Worm (Caenorhabditis elegans) whole organism, L1 larva: ENCODE data around the gene sru-31.
A peak's percentile ranks its signal among the peaks of the same experiment; 100 is the strongest.

ENCODE experiments used
- C04F5.9 ChIP-seq: sonication (generic microtip); optimal IDR thresholded peaks from 2 replicates; lab custom pipeline; 2016; ENCODE audit warnings: missing genetic modification characterization, missing compliant biosample characterization
- C16A3.4 ChIP-seq: fragments of 150-350 bp; optimal IDR thresholded peaks from 2 replicates; lab custom pipeline; 2014; ENCODE audit warnings: missing biosample characterization, missing genetic modification characterization
- alr-1 ChIP-seq: fragments of 200-800 bp; sonication (Bioruptor generic); optimal IDR thresholded peaks from 2 replicates; lab custom pipeline; 2018; ENCODE audit warnings: borderline replicate concordance, mild to moderate bottlenecking, missing genetic modification characterization, missing compliant biosample characterization
- ceh-90 ChIP-seq: sonication (generic microtip); optimal IDR thresholded peaks from 2 replicates; lab custom pipeline; 2016; ENCODE audit warnings: missing genetic modification characterization, missing compliant biosample characterization
- ces-1 ChIP-seq: fragments of 150-350 bp; optimal IDR thresholded peaks from 2 replicates; lab custom pipeline; 2014; ENCODE audit warnings: missing biosample characterization, missing genetic modification reagents, missing genetic modification characterization
- efl-1 ChIP-seq, 4 experiments: fragments of 150-350 bp; optimal IDR thresholded peaks in 3 of 4; peaks in 1 of 4; 1 replicate in 1 of 4; 2 replicates in 3 of 4; lab custom pipeline; 2014; ENCODE audit warnings: missing biosample characterization in 2 of 4, missing genetic modification characterization in 2 of 4, missing genetic modification reagents in 2 of 4
- efl-3 ChIP-seq: fragments of 200-800 bp; sonication (Bioruptor generic); optimal IDR thresholded peaks from 2 replicates; lab custom pipeline; 2018; ENCODE audit warnings: mild to moderate bottlenecking, missing genetic modification characterization, missing compliant biosample characterization
- elt-2 ChIP-seq: sonication (generic microtip); optimal IDR thresholded peaks from 2 replicates; lab custom pipeline; 2016; ENCODE audit warnings: missing genetic modification characterization, mild to moderate bottlenecking, inconsistent platforms, missing compliant biosample characterization, missing genetic modification reagents
- ets-5 ChIP-seq: fragments of 200-800 bp; sonication (Bioruptor generic); IDR thresholded peaks from 2 replicates; pipeline ENCODE4 v1.3.6; 2022; ENCODE audit warnings: missing genetic modification characterization, missing compliant biosample characterization
- fkh-10 ChIP-seq: sonication (generic microtip); optimal IDR thresholded peaks from 2 replicates; lab custom pipeline; 2017; ENCODE audit warnings: missing biosample characterization, missing genetic modification reagents, missing genetic modification characterization
- fos-1 ChIP-seq: fragments of 150-350 bp; optimal IDR thresholded peaks from 2 replicates; lab custom pipeline; 2014; ENCODE audit warnings: missing biosample characterization, missing genetic modification characterization
- grh-1 ChIP-seq: fragments of 200-800 bp; sonication (Bioruptor generic); IDR thresholded peaks from 2 replicates; pipeline ENCODE4 v1.3.6; 2022; ENCODE audit warnings: missing genetic modification reagents, missing genetic modification characterization, missing compliant biosample characterization
- hlh-17 ChIP-seq: fragments of 200-800 bp; sonication (Bioruptor generic); optimal IDR thresholded peaks from 2 replicates; lab custom pipeline; 2018; ENCODE audit warnings: missing genetic modification characterization, mild to moderate bottlenecking, missing compliant biosample characterization, moderate library complexity, borderline replicate concordance
- lin-13 ChIP-seq: fragments of 150-350 bp; optimal IDR thresholded peaks from 2 replicates; lab custom pipeline; 2014; ENCODE audit warnings: missing biosample characterization, missing genetic modification reagents, missing genetic modification characterization
- lin-14 ChIP-seq: fragments of 200-800 bp; sonication (Bioruptor generic); optimal IDR thresholded peaks from 2 replicates; lab custom pipeline; 2018; ENCODE audit warnings: mild to moderate bottlenecking, missing genetic modification characterization, moderate library complexity, missing compliant biosample characterization
- lin-39 ChIP-seq: fragments of 150-350 bp; optimal IDR thresholded peaks from 2 replicates; lab custom pipeline; 2014; ENCODE audit warnings: missing biosample characterization, missing genetic modification reagents, missing genetic modification characterization
- lsy-2 ChIP-seq, 2 experiments: fragments of 150-350 bp; optimal IDR thresholded peaks; 2 replicates each; lab custom pipeline; 2014; ENCODE audit warnings: missing biosample characterization in 2 of 2, missing genetic modification characterization in 2 of 2
- mab-9 ChIP-seq: fragments of 200-800 bp; sonication (Bioruptor generic); IDR thresholded peaks from 2 replicates; pipeline ENCODE4 v1.3.6; 2022; ENCODE audit warnings: missing genetic modification reagents, missing genetic modification characterization, missing compliant biosample characterization
- nhr-237 ChIP-seq: fragments of 150-350 bp; optimal IDR thresholded peaks from 2 replicates; lab custom pipeline; 2014; ENCODE audit warnings: missing biosample characterization, missing genetic modification characterization
- nhr-47 ChIP-seq: sonication (generic microtip); optimal IDR thresholded peaks from 2 replicates; lab custom pipeline; 2016; ENCODE audit warnings: mild to moderate bottlenecking, missing genetic modification characterization, moderate library complexity, missing compliant biosample characterization
- nhr-71 ChIP-seq: sonication (generic microtip); optimal IDR thresholded peaks from 2 replicates; lab custom pipeline; 2016; ENCODE audit warnings: mild to moderate bottlenecking, missing genetic modification characterization, moderate library complexity, missing compliant biosample characterization
- nhr-90 ChIP-seq: sonication (generic microtip); optimal IDR thresholded peaks from 2 replicates; lab custom pipeline; 2016; ENCODE audit warnings: mild to moderate bottlenecking, missing genetic modification characterization, missing compliant biosample characterization; ENCODE audit not compliant: poor library complexity
- pqm-1 ChIP-seq: sonication (generic microtip); optimal IDR thresholded peaks from 3 replicates; lab custom pipeline; 2017; ENCODE audit warnings: missing biosample characterization, missing genetic modification characterization
- skn-1 ChIP-seq: fragments of 150-350 bp; optimal IDR thresholded peaks from 2 replicates; lab custom pipeline; 2014; ENCODE audit warnings: missing biosample characterization, missing genetic modification characterization
- sox-4 ChIP-seq: sonication (generic microtip); optimal IDR thresholded peaks from 2 replicates; lab custom pipeline; 2016; ENCODE audit warnings: missing genetic modification characterization, missing compliant biosample characterization
- tlp-1 ChIP-seq: fragments of 150-350 bp; optimal IDR thresholded peaks from 2 replicates; lab custom pipeline; 2014; ENCODE audit warnings: missing biosample characterization, missing genetic modification characterization
- unc-62 ChIP-seq: fragments of 150-350 bp; optimal IDR thresholded peaks from 2 replicates; lab custom pipeline; 2014; ENCODE audit warnings: missing biosample characterization, missing genetic modification reagents, missing genetic modification characterization
- unc-86 ChIP-seq: sonication (generic microtip); optimal IDR thresholded peaks from 2 replicates; lab custom pipeline; 2016; ENCODE audit warnings: missing genetic modification characterization, missing compliant biosample characterization
- zag-1 ChIP-seq: fragments of 150-350 bp; optimal IDR thresholded peaks from 2 replicates; lab custom pipeline; 2014; ENCODE audit warnings: missing biosample characterization, missing genetic modification characterization
- ztf-4 ChIP-seq: fragments of 150-350 bp; optimal IDR thresholded peaks from 2 replicates; lab custom pipeline; 2014; ENCODE audit warnings: missing biosample characterization, missing genetic modification characterization

Gene sru-31

DNA sequence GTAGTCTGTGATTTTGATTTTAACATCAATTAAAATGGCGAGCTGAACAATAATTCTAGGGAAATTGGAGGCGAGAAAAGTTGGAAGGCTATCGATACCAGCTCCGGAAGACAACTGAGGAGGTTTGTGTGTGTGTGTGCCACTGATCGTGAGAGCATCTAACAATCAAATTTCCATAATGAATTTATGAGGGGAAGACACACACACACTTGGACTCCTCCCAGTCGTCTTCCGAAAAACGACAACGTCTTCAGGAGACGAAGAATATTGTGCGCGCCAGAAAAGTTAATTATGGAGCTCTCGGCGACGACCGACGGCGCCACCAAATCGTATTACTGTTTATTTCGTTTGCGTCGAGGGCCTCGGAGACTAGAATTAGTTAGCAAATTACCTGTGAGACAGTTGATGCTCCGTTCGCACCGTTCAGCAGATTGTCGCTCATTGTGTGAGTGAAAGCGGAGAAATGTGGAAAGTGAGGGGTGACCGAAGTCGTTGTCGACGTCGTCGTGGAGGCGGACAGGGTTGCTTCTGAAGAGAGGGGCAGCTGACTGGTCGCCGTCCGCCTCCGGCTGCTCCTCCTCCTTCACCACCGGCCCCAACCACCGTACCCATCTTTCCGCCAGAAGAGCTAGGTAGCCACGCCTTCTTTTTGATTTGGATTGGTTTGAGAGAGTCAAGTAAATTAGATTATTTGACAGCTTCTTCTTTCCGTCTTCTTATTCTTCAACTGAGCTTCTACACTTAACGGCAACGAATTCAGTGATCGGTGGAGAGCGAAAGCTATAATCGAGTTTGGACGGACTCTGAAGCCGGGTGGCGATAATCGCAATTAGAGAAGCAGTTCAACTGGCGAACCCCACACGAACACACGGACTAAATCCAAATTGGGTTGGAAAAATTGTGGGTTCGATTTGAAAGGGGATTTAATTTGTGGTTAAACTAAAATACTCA is 47.4 kb upstream of the sru-31 start, which contains the start of gene unc-42 (continued):
- TF ChIP-seq C04F5.9 (tag; lab: Kevin White, UChicago) (no peak), lin-39 (tag; lab: Kevin White, UChicago) (no peak), sox-4 (tag; lab: Kevin White, UChicago) (no peak), lin-14 (GFP tag; lab: Kevin White, UChicago) (peak; percentile 80), hlh-17 (no peak), elt-2 (tag; lab: Kevin White, UChicago) (no peak), efl-1 (optimal IDR thresholded peaks at IDR 0.05; lab: Kevin White, UChicago) (no peak), efl-1 (GFP tag; optimal IDR thresholded peaks at IDR 0.05 in 1 of 2; lab: Kevin White, UChicago) (peak in 1 of 2 experiments; percentile 76), ztf-4 (no peak)

DNA sequence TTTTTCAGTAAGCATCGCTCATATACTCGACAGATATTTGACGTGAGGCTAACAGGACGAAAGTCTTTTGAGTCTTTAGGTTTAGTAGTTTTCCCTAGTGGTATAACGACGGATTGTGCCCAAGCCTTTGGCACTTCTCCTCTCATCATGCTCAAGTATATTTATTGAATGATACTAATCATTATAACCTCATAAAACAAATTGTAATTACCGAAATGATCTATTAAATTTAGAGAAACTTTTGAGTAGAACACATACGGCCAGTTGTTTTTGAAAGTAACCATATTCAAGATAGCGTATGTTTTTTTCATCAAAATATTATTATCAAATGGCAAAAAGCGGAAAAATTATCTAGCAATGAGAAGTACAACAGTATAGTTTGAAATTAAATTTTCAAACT is 45.2 kb upstream of the sru-31 start:
- TF ChIP-seq grh-1, result no peak
- no peak for TF ChIP-seq nhr-47 (tag; lab: Kevin White, UChicago)
- TF ChIP-seq pqm-1 (tag; lab: Kevin White, UChicago), result no peak
- TF ChIP-seq unc-86 (tag; lab: Kevin White, UChicago), result no peak

DNA sequence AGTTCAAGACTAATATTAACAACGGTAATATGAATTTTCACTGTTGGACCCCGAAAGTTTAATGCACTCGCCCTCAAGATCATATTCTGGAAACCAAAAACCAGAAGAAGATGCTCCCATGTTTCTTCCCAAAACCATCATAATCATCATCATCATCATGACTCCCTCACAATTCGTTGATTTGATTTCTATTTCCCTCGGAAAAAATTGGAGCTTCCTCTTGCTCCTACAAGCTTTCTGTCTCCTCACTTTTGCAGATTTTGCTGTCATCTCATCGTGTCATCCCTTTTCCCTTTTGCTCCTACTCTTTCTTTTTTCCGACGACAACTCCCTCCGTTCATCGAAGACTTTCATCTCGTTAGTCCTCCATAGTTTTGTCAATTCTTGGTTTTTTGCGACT is 44.5 kb upstream of the sru-31 start, which contains the start of gene F46B6.2:
F46B6.2 (plus strand) TSS at position 316 of the 400 bp plus-strand sequence.
- TF ChIP-seq fkh-10 (GFP tag; lab: Kevin White, UChicago), result peak; percentile 56
- TF ChIP-seq ets-5 (GFP tag; lab: Robert Waterston, UW), result no peak
- TF ChIP-seq ztf-4, result no peak
- TF ChIP-seq ces-1 (GFP tag; lab: Kevin White, UChicago), result peak; percentile 99
- TF ChIP-seq efl-3 (GFP tag; lab: Kevin White, UChicago), result no peak

DNA sequence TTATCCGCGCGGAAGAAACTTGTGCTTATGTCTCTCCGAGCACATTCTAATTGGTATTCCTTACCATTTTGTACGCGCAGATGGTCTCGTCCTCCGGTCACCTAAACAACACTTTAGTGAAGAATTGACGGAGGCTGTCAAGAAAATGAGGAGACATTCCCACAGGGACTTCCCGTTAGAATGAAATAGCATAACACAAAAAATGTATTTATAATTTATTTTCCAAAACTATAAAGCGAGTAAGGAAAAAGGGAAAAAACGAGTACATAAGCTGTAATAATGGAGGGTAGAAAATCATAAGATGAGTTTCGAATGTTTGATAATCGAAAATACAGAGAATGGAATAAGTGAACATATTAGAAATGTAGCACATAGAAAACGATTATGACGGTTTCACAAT is 40.8 kb upstream of the sru-31 start, which contains the start of gene F46B6.12:
F46B6.12 (minus strand) TSS at position 101 of the 400 bp plus-strand sequence.
- TF ChIP-seq nhr-71 (tag; lab: Kevin White, UChicago) (no peak), lsy-2 (tag; optimal IDR thresholded peaks at IDR 0.05; lab: Kevin White, UChicago) (no peak), mab-9 (GFP tag; lab: Robert Waterston, UW) (no peak), unc-62 (GFP tag; lab: Kevin White, UChicago) (no peak), tlp-1 (tag; lab: Kevin White, UChicago) (no peak), nhr-90 (tag; lab: Kevin White, UChicago) (no peak), alr-1 (tag; lab: Kevin White, UChicago) (no peak)

DNA sequence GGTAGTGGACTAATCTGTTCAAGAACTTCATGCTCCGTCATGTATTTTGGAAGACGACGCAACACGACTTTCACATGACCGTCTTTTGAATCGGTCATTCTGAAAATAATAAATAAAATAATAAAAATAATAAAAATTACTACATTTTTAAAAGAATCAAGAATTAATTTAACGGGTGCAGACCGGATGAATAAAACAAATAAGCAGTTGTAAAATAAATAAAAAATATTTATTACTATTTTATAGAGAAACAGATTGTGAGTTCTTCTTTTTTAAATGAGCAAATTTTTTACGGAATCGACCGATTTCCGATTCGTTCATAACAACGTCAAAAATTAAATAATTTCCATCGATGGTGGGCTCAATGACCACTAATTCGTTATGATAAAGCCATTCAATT is 38.8 kb upstream of the sru-31 start, which contains the start of gene smg-4:
smg-4 (minus strand) TSS at position 101 of the 400 bp plus-strand sequence.
- TF ChIP-seq skn-1 (tag; lab: Kevin White, UChicago) (no peak), ces-1 (GFP tag; lab: Kevin White, UChicago) (no peak), lin-13 (GFP tag; lab: Kevin White, UChicago) (no peak), ceh-90 (tag; lab: Kevin White, UChicago) (no peak)

DNA sequence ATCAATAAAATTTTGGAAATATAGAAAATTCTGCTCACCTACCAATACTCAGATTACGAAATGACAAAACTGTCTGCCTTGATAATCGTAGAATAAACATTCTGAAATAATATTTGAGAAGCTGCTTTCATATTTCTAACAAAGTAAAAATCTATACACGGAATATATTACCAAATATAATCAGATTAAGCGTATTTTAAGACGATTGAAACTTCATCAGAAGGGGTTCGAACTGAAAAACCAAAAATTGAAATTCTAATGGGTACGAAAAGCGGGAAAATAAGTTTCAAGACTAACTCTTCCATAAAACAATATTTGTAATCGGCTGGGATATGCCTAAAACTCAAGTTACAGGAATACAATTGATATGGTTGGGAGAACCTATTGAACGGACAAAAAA is 37.1 kb upstream of the sru-31 start, which contains the start of gene F46B6.4:
F46B6.4 (minus strand) TSS at position 101 of the 400 bp plus-strand sequence.
- TF ChIP-seq C04F5.9 (tag; lab: Kevin White, UChicago) (no peak), fos-1 (no peak), nhr-237 (tag; lab: Kevin White, UChicago) (no peak), fkh-10 (GFP tag; lab: Kevin White, UChicago) (no peak), zag-1 (tag; lab: Kevin White, UChicago) (no peak), C16A3.4 (tag; lab: Kevin White, UChicago) (no peak)
